Worm (Caenorhabditis elegans) whole organism, young adult: ENCODE data around the gene mup-4.

Source experiments
- B0035.1 ChIP-seq: sonication (generic microtip); optimal IDR thresholded peaks from 2 replicates; lab custom pipeline; 2016; ENCODE audit warnings: missing genetic modification characterization, mild to moderate bottlenecking, missing compliant biosample characterization, missing genotype, missing genetic modification reagents
- gei-17 ChIP-seq: fragments of 200-800 bp; sonication (Bioruptor generic); optimal IDR thresholded peaks from 2 replicates; lab custom pipeline; 2018; ENCODE audit warnings: mild to moderate bottlenecking, missing genetic modification characterization, missing compliant biosample characterization
- hmg-20 ChIP-seq: fragments of 200-800 bp; sonication (Bioruptor generic); IDR thresholded peaks from 2 replicates; pipeline ENCODE4 v1.3.6; 2022; ENCODE audit warnings: missing genetic modification reagents, missing genetic modification characterization, missing compliant biosample characterization
- mcd-1 ChIP-seq: fragments of 200-800 bp; sonication (Bioruptor generic); IDR thresholded peaks from 2 replicates; pipeline ENCODE4 v1.3.6; 2022; ENCODE audit warnings: missing genetic modification reagents, missing genetic modification characterization, missing compliant biosample characterization
- ztf-18 ChIP-seq: sonication (generic microtip); optimal IDR thresholded peaks from 2 replicates; lab custom pipeline; 2016; ENCODE audit warnings: missing genotype, mild to moderate bottlenecking, missing genetic modification characterization, missing compliant biosample characterization

DNA sequence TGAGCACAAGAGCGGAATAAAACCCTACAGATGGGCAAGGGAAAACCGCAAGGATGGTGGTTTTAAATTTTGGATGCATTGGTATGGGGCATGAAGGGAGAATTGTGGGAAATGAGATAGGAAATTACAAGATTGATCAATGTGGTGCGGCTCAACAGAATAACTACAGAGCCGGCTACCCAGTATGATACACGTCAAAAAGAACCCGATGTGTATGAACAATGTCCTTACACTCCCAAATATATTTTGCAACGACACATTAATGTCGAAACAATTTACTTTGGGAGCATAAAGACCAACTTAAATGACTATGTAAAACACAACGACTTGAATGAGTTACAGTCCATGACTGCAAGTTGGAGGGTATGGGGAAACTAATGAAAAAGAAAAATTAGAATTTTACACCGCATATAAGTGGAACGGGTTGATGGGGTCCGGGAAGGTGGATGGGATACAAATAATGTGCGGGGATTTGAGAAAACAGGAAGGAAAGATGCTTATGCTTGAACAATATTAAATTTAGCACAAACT is 6.8 kb upstream of the mup-4 start:
- no peak for TF ChIP-seq gei-17 (GFP tag; lab: Kevin White, UChicago)
- TF ChIP-seq hmg-20, result no peak
- no peak for TF ChIP-seq B0035.1 (tag; lab: Kevin White, UChicago)
- TF ChIP-seq ztf-18 (tag; lab: Kevin White, UChicago), result peak; percentile 49
- no peak for TF ChIP-seq mcd-1 (GFP tag; lab: Robert Waterston, UW)
